Worm (Caenorhabditis elegans): ENCODE measurements around the gene ZK593.3.

Gene ZK593.3

DNA sequence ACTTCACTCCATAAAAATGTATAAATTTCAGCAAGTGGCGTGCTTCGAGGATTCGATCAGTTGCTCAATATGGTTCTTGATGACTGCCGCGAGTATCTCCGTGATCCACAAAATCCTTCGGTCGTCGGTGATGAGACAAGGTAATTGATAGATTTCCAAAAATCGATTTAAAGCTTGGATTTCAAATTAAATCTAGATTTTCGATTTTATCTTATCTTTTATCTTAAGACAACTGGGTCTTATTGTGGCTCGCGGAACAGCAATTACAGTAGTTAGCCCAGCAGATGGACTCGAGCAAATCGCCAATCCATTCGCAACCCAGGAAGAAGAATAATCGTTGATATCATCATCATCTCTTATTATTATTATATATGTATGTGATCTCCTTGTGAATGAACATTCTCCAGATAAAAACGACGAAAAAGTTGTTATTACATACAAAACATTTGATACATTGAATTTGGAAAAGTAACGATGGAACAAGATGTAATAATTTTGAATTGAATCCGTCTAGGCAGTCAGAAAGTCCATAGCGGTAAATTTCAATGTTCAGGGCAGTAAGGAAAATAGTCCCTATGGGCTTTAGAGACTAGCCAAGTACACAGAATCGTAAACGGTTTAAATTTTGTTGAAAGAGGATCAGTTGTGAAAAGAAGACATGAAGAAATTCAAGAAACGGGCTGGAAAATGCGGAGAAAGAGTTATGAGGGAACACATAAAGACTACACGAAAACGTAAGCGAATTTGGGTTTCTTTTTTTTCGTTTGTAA, 18.5 kb downstream of the ZK593.3 start (continued):
- TF ChIP-seq ekl-4 (GFP tag; IDR thresholded peaks at IDR 0.05) (peak; percentile 46; the same call in 1 of the 2 replicates), nhr-90 (tag; optimal IDR thresholded peaks at IDR 0.05) (no peak), snpc-1.1 (tag; optimal IDR thresholded peaks at IDR 0.05; ENCODE audit: insufficient read depth) (no peak), F52B5.7 (tag; optimal IDR thresholded peaks at IDR 0.05) (peak; percentile 86), snpc-1.3 (tag; optimal IDR thresholded peaks at IDR 0.05; ENCODE audit: insufficient read depth) (no peak), Y67H2A.10 (GFP tag; conservative IDR thresholded peaks at IDR 0.05) (0 out of 2 replicates have a peak, but pooled peaks have one; percentile 27), pha-4 (tag; optimal IDR thresholded peaks at IDR 0.05) (no peak), athp-1 (tag; optimal IDR thresholded peaks at IDR 0.05) (peak; percentile 90), aptf-3 (GFP tag; IDR thresholded peaks at IDR 0.05) (no peak; the same call in 1 of the 2 replicates), ceh-100 (GFP tag; IDR thresholded peaks at IDR 0.05) (peak; percentile 43; the same call in 1 of the 2 replicates), sea-2 (GFP tag; IDR thresholded peaks at IDR 0.05) (no peak), nhr-179 (tag; optimal IDR thresholded peaks at IDR 0.05) (no peak), F10E7.11 (tag; optimal IDR thresholded peaks at IDR 0.05) (peak; percentile 32), ccch-3 (GFP tag; optimal IDR thresholded peaks at IDR 0.05) (no peak), akir-1 (GFP tag; optimal IDR thresholded peaks at IDR 0.05) (no peak), tbx-9 (tag; optimal IDR thresholded peaks at IDR 0.05; ENCODE audit: borderline replicate concordance) (no peak), madf-8 (GFP tag; conservative IDR thresholded peaks at IDR 0.05) (no peak), sptf-2 (GFP tag; optimal IDR thresholded peaks at IDR 0.05) (no peak), ama-1 (optimal IDR thresholded peaks at IDR 0.05) (peak; percentile 59), ama-1 (GFP tag; optimal IDR thresholded peaks at IDR 0.05) (peak; percentile 18 to 75), Y95B8A.8 (GFP tag; IDR thresholded peaks at IDR 0.05) (peak; percentile 67), ztf-6 (GFP tag; IDR thresholded peaks at IDR 0.05) (no peak), bed-1 (GFP tag; IDR thresholded peaks at IDR 0.05) (0 out of 2 replicates have a peak, but pooled peaks have one; percentile 19), ztf-18 (tag; optimal IDR thresholded peaks at IDR 0.05) (no peak), F22D6.2 (tag; optimal IDR thresholded peaks at IDR 0.05) (no peak), mes-4 (tag; optimal IDR thresholded peaks at IDR 0.05) (no peak), hrde-1 (tag; optimal IDR thresholded peaks at IDR 0.05; ENCODE audit: borderline replicate concordance) (peak; percentile 49), unc-130 (GFP tag; optimal IDR thresholded peaks at IDR 0.05) (peak; percentile 14), pbrm-1 (GFP tag; IDR thresholded peaks at IDR 0.05) (peak; percentile 58; the same call in 1 of the 2 replicates), lir-1 (GFP tag; conservative IDR thresholded peaks at IDR 0.05) (no peak), mxl-1 (tag; optimal IDR thresholded peaks at IDR 0.05) (no peak), egl-44 (GFP tag; IDR thresholded peaks at IDR 0.05) (peak; percentile 40; the same call in 1 of the 2 replicates), unc-62 (GFP tag; optimal IDR thresholded peaks at IDR 0.05) (no peak), B0019.2 (GFP tag; conservative IDR thresholded peaks at IDR 0.05) (no peak), attf-6 (GFP tag; IDR thresholded peaks at IDR 0.05) (no peak), atf-7 (tag; optimal IDR thresholded peaks at IDR 0.05) (peak; percentile 70), lin-54 (GFP tag; optimal IDR thresholded peaks at IDR 0.05) (no peak), ztf-25 (GFP tag; IDR thresholded peaks at IDR 0.05) (no peak), rec-8 (tag; optimal IDR thresholded peaks at IDR 0.05) (no peak), ceh-79 (tag; optimal IDR thresholded peaks at IDR 0.05) (peak; percentile 71), F49E8.2 (tag; optimal IDR thresholded peaks at IDR 0.05; ENCODE audit: insufficient read depth) (no peak), egl-18 (GFP tag; IDR thresholded peaks at IDR 0.05) (no peak), dox-1 (GFP tag; IDR thresholded peaks at IDR 0.05) (peak; percentile 21; the same call in 1 of the 2 replicates), Y79H2A.3 (GFP tag; conservative IDR thresholded peaks at IDR 0.05) (peak; percentile 65), T07F8.4 (tag; optimal IDR thresholded peaks at IDR 0.05) (no peak), rcor-1 (GFP tag; IDR thresholded peaks at IDR 0.05) (0 out of 2 replicates have a peak, but pooled peaks have one; percentile 25), egrh-3 (GFP tag; IDR thresholded peaks at IDR 0.05) (no peak)
